Worm (Caenorhabditis elegans): ENCODE results near the gene gmap-2.

Gene gmap-2

ce11 chrX:12911235-12911634 lies 31.8 kb downstream of the gmap-2 start (continued):
- TF ChIP-seq mdl-1 (tag; optimal IDR thresholded peaks at IDR 0.05) (peak in 1 of 2 experiments; percentile 69), zip-11 (GFP tag; IDR thresholded peaks at IDR 0.05) (no peak)

ce11 chrX:12909910-12910309 lies 33.2 kb downstream of the gmap-2 start:
- no peak for TF ChIP-seq php-3 (GFP tag; IDR thresholded peaks at IDR 0.05)
- no peak for TF ChIP-seq daf-19 (GFP tag; conservative IDR thresholded peaks at IDR 0.05)
- peak in 1 of 2 experiments; percentile 42 for TF ChIP-seq daf-16 (GFP tag; optimal IDR thresholded peaks at IDR 0.05)
- TF ChIP-seq daf-16 (tag; optimal IDR thresholded peaks at IDR 0.05): no peak
- TF ChIP-seq egl-43 (GFP tag; IDR thresholded peaks at IDR 0.05): 0 out of 2 replicates have a peak, but pooled peaks have one; percentile 21
- TF ChIP-seq ceh-44 (GFP tag; IDR thresholded peaks at IDR 0.05): no peak
- 0 out of 2 replicates have a peak, but pooled peaks have one; percentile 7 for TF ChIP-seq dmd-6 (GFP tag; IDR thresholded peaks at IDR 0.05)
- TF ChIP-seq spr-3 (GFP tag; optimal IDR thresholded peaks at IDR 0.05): no peak
- TF ChIP-seq ceh-82 (tag; optimal IDR thresholded peaks at IDR 0.05): no peak

ce11 chrX:12908715-12909114 lies 34.4 kb downstream of the gmap-2 start:
- TF ChIP-seq ceh-62 (tag; optimal IDR thresholded peaks at IDR 0.05): no peak
- TF ChIP-seq aha-1 (tag): peak; percentile 66

ce11 chrX:12907502-12907901 lies 35.6 kb downstream of the gmap-2 start, which contains the start of gene pqn-18:
pqn-18 (plus strand) TSS chrX:12907832.
- TF ChIP-seq F26F4.8 (GFP tag; conservative IDR thresholded peaks at IDR 0.05) (no peak), nhr-76 (tag; optimal IDR thresholded peaks at IDR 0.05) (no peak), unc-62 (GFP tag; optimal IDR thresholded peaks at IDR 0.05 in 1 of 2) (peak in 1 of 2 experiments; percentile 66), unc-62 (tag; optimal IDR thresholded peaks at IDR 0.05) (no peak), php-3 (GFP tag; IDR thresholded peaks at IDR 0.05) (no peak), ZK546.5 (tag; optimal IDR thresholded peaks at IDR 0.05) (no peak), Y5F2A.4 (GFP tag; optimal IDR thresholded peaks at IDR 0.05) (no peak), cey-2 (tag; optimal IDR thresholded peaks at IDR 0.05; ENCODE audit: borderline replicate concordance, insufficient read depth) (no peak), mxl-2 (GFP tag; conservative IDR thresholded peaks at IDR 0.05) (no peak), ces-1 (GFP tag; optimal IDR thresholded peaks at IDR 0.05) (no peak), mdl-1 (tag; optimal IDR thresholded peaks at IDR 0.05) (peak in 1 of 2 experiments; percentile 13), dmd-6 (GFP tag; IDR thresholded peaks at IDR 0.05) (peak; percentile 45; the same call in 1 of the 2 replicates), mep-1 (tag; optimal IDR thresholded peaks at IDR 0.05) (peak; percentile 24), dpl-1 (GFP tag; optimal IDR thresholded peaks at IDR 0.05) (no peak), lin-38 (GFP tag; IDR thresholded peaks at IDR 0.05) (no peak), ceh-20 (GFP tag; IDR thresholded peaks at IDR 0.05) (no peak), mdt-29 (GFP tag; IDR thresholded peaks at IDR 0.05) (no peak), ztf-11 (tag; optimal IDR thresholded peaks at IDR 0.05) (no peak), hif-1 (tag; optimal IDR thresholded peaks at IDR 0.05) (no peak), aly-2 (tag; optimal IDR thresholded peaks at IDR 0.05) (no peak), nhr-77 (tag; optimal IDR thresholded peaks at IDR 0.05) (no peak), ceh-82 (tag; optimal IDR thresholded peaks at IDR 0.05) (no peak), attf-4 (tag; optimal IDR thresholded peaks at IDR 0.05) (no peak), nhr-28 (tag; optimal IDR thresholded peaks at IDR 0.05) (peak; percentile 72), madf-9 (GFP tag; conservative IDR thresholded peaks at IDR 0.05) (no peak), hmg-1.1 (GFP tag; IDR thresholded peaks at IDR 0.05) (no peak), nhr-111 (GFP tag; optimal IDR thresholded peaks at IDR 0.05) (no peak), hlh-30 (tag; optimal IDR thresholded peaks at IDR 0.05; ENCODE audit: insufficient read depth) (peak; percentile 34), spr-3 (GFP tag; optimal IDR thresholded peaks at IDR 0.05) (no peak), nhr-48 (tag; optimal IDR thresholded peaks at IDR 0.05) (no peak), ceh-62 (tag; optimal IDR thresholded peaks at IDR 0.05) (no peak), lin-1 (GFP tag; IDR thresholded peaks at IDR 0.05) (no peak), zfp-3 (GFP tag; conservative IDR thresholded peaks at IDR 0.05) (no peak)

Data from whole organism, L4 larva.